Worm (Caenorhabditis elegans): ENCODE data around the gene K06A4.6.

The K06A4.6 gene

DNA sequence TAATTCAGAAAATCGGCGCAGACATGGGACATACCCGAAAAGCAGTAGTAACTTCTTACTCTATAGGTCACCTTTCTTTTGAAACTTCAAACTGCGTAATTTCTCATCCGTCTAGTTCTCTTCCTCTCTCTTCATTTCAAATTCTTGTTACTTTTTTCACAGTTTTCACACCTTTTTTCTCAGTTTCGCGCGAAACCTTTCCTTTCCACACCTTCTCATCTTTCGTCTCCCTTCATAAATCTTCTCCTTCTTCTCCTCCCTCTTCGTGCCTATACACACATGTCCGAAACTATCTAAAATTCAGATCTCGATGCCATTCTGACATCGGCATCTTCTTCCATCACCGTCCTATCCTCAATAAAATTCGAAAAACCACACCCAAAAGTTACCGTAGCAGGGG is 36.7 kb downstream of the K06A4.6 start, which contains the start of gene wdr-62:
Gene wdr-62 (plus strand): TSS at position 301 of the 400 bp plus-strand sequence.
- TF ChIP-seq dmd-6 (GFP tag; IDR thresholded peaks at IDR 0.05) (no peak), F44E2.7 (GFP tag; IDR thresholded peaks at IDR 0.05) (no peak), unc-62 (GFP tag; optimal IDR thresholded peaks at IDR 0.05 in 1 of 2) (peak in 1 of 2 experiments; percentile 57), unc-62 (tag; optimal IDR thresholded peaks at IDR 0.05) (no peak), nhr-48 (tag; optimal IDR thresholded peaks at IDR 0.05) (no peak), snpc-4 (tag; optimal IDR thresholded peaks at IDR 0.05) (no peak), daf-16 (GFP tag; optimal IDR thresholded peaks at IDR 0.05) (no peak), daf-16 (tag; optimal IDR thresholded peaks at IDR 0.05) (no peak), ama-1 (optimal IDR thresholded peaks at IDR 0.05) (no peak), nhr-77 (tag; optimal IDR thresholded peaks at IDR 0.05) (no peak), lim-7 (GFP tag; IDR thresholded peaks at IDR 0.05) (no peak), T26A8.4 (GFP tag; IDR thresholded peaks at IDR 0.05) (no peak), aha-1 (tag) (peak; percentile 48)

DNA sequence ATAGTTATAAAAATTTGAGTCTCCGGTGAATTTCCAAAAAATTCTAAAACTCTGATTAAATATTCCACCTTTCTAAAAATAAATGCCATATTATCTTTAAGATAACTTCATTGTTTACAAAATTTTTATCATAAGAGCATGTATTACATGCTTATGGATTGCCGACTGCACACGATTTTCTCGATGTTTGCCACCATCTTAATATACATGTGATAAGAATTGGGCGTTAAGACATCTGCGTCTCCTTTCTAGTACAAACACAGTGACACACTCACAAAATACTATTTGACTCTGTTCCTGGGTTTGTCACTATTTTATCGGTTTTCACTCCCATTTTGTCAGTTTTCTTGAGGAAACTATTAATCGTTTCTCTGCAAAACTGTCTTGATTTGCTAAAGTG is 37.4 kb downstream of the K06A4.6 start:
- peak; percentile 25 for TF ChIP-seq mes-2 (tag; optimal IDR thresholded peaks at IDR 0.05; ENCODE audit: poor library complexity, severe bottlenecking)
- TF ChIP-seq sdz-12 (GFP tag; optimal IDR thresholded peaks at IDR 0.05) = no peak
- no peak for TF ChIP-seq ZK546.5 (tag; optimal IDR thresholded peaks at IDR 0.05)
- peak; percentile 87 for TF ChIP-seq nhr-28 (tag; optimal IDR thresholded peaks at IDR 0.05)
- no peak for TF ChIP-seq spr-3 (GFP tag; optimal IDR thresholded peaks at IDR 0.05)
- TF ChIP-seq hlh-30 (tag; optimal IDR thresholded peaks at IDR 0.05; ENCODE audit: insufficient read depth) = peak; percentile 72
- peak; percentile 69 for TF ChIP-seq dmd-6 (GFP tag; IDR thresholded peaks at IDR 0.05)
- no peak for TF ChIP-seq ceh-62 (tag; optimal IDR thresholded peaks at IDR 0.05)
- 0 out of 2 replicates have a peak, but pooled peaks have one; percentile 30 for TF ChIP-seq php-3 (GFP tag; IDR thresholded peaks at IDR 0.05)
- TF ChIP-seq mep-1 (tag; optimal IDR thresholded peaks at IDR 0.05) = peak; percentile 33
- TF ChIP-seq daf-12 (tag; optimal IDR thresholded peaks at IDR 0.05) = no peak
- peak; percentile 21 for TF ChIP-seq nhr-102 (tag; optimal IDR thresholded peaks at IDR 0.05)
- TF ChIP-seq nhr-41 (GFP tag; IDR thresholded peaks at IDR 0.05) = no peak
- TF ChIP-seq nhr-77 (tag; optimal IDR thresholded peaks at IDR 0.05) = peak; percentile 34
- TF ChIP-seq hlh-11 (tag; optimal IDR thresholded peaks at IDR 0.05) = peak; percentile 77
- TF ChIP-seq mdl-1 (tag; optimal IDR thresholded peaks at IDR 0.05) = peak in 1 of 2 experiments; percentile 24
- no peak for TF ChIP-seq Y5F2A.4 (GFP tag; optimal IDR thresholded peaks at IDR 0.05)
- peak; percentile 50 for TF ChIP-seq nhr-10 (tag; optimal IDR thresholded peaks at IDR 0.05)
- peak; percentile 82 for TF ChIP-seq pqm-1 (tag; optimal IDR thresholded peaks at IDR 0.05)
- TF ChIP-seq lin-39 (tag; optimal IDR thresholded peaks at IDR 0.05) = no peak
- TF ChIP-seq mdt-29 (GFP tag; IDR thresholded peaks at IDR 0.05) = no peak
- TF ChIP-seq ces-1 (GFP tag; optimal IDR thresholded peaks at IDR 0.05) = no peak
- TF ChIP-seq hmg-1.1 (GFP tag; IDR thresholded peaks at IDR 0.05) = no peak
- no peak for TF ChIP-seq lir-3 (tag; optimal IDR thresholded peaks at IDR 0.05)
- TF ChIP-seq ceh-28 (tag; optimal IDR thresholded peaks at IDR 0.05) = no peak
- TF ChIP-seq dve-1 (tag; optimal IDR thresholded peaks at IDR 0.05; ENCODE audit: insufficient read depth) = peak; percentile 84
- peak in 1 of 2 experiments; percentile 1 for TF ChIP-seq daf-16 (GFP tag; optimal IDR thresholded peaks at IDR 0.05)
- peak; percentile 91 for TF ChIP-seq daf-16 (tag; optimal IDR thresholded peaks at IDR 0.05)
- 0 out of 2 replicates have a peak, but pooled peaks have one; percentile 34 for TF ChIP-seq tra-1 (GFP tag; IDR thresholded peaks at IDR 0.05)
- TF ChIP-seq nhr-237 (tag; optimal IDR thresholded peaks at IDR 0.05) = no peak
- peak; percentile 54 for TF ChIP-seq mxl-3 (GFP tag; optimal IDR thresholded peaks at IDR 0.05)
- TF ChIP-seq set-16 (GFP tag; IDR thresholded peaks at IDR 0.05) = no peak

DNA sequence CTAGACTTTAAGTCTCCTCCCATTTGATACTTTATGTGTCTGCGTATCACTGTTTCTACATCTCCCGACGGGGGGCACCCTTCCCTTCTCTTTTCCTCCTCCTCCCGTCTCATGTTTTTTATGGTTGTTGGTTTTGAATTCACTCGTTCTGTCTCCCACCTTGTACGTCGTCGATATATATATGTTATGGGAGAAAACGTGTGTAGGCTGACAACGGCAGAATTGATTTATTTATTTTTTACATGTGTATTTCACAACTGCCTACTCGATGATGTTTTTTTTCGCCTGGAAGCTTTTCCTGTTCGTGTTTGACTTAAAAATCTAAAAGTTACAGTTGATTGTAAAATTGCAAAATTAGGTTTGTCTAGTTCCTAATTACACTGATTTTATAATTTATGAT is 38.0 kb downstream of the K06A4.6 start:
- TF ChIP-seq D1046.2 (GFP tag; IDR thresholded peaks at IDR 0.05) = no peak
- no peak for TF ChIP-seq tag-97 (GFP tag; IDR thresholded peaks at IDR 0.05)
- no peak for TF ChIP-seq sdz-12 (GFP tag; optimal IDR thresholded peaks at IDR 0.05)
- TF ChIP-seq nhr-25 (tag; optimal IDR thresholded peaks at IDR 0.05; ENCODE audit: borderline replicate concordance, insufficient read depth) = no peak
- peak in 1 of 2 experiments; percentile 59 for TF ChIP-seq unc-62 (GFP tag; optimal IDR thresholded peaks at IDR 0.05 in 1 of 2)
- TF ChIP-seq unc-62 (tag; optimal IDR thresholded peaks at IDR 0.05) = no peak
- TF ChIP-seq lin-38 (GFP tag; IDR thresholded peaks at IDR 0.05) = no peak
- TF ChIP-seq zfp-3 (GFP tag; conservative IDR thresholded peaks at IDR 0.05) = no peak
- no peak for TF ChIP-seq lin-39 (tag; optimal IDR thresholded peaks at IDR 0.05)
- TF ChIP-seq dmd-6 (GFP tag; IDR thresholded peaks at IDR 0.05) = no peak
- TF ChIP-seq pha-4 (GFP tag; IDR thresholded peaks at IDR 0.05) = 0 out of 2 replicates have a peak, but pooled peaks have one; percentile 16
- no peak for TF ChIP-seq pha-4 (tag; optimal IDR thresholded peaks at IDR 0.05)
- peak; percentile 60 for TF ChIP-seq dve-1 (tag; optimal IDR thresholded peaks at IDR 0.05; ENCODE audit: insufficient read depth)
- TF ChIP-seq cey-2 (tag; optimal IDR thresholded peaks at IDR 0.05; ENCODE audit: borderline replicate concordance, insufficient read depth) = no peak
- no peak for TF ChIP-seq ztf-11 (tag; optimal IDR thresholded peaks at IDR 0.05)
